Worm (Caenorhabditis elegans): ENCODE data around the gene pqn-8.

DNA sequence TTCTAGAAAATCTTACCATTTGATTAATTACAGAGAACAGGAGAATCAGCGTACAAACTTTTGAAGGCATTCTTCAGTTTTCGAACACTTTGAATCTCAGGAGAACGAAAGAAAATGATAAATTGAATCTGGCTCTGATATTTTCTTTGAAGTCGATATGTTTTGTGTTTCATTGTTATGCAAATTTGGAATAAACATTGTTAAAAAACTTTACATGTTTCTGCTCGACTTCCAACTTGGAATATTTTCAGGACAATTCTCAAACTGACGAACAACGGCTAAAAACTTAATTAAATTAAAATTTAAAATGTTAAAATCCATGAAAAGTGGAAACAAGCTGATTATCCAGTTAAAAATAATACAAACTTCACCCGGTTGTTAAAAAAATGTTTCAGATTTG is 9.4 kb downstream of the pqn-8 start, which contains the start of gene C05B5.1:
- TF ChIP-seq F23B12.7 (tag; optimal IDR thresholded peaks at IDR 0.05; ENCODE audit: insufficient read depth) (no peak), madf-6 (GFP tag; IDR thresholded peaks at IDR 0.05) (no peak), ztf-18 (tag; optimal IDR thresholded peaks at IDR 0.05) (no peak), K11D2.4 (GFP tag; IDR thresholded peaks at IDR 0.05) (no peak)

Data from whole organism, young adult.